Fruit fly (Drosophila melanogaster) whole organism, embryonic: Measurements from ENCODE around the gene edin.

Source experiments
- CG1024 ChIP-seq: fragments of 200-800 bp; sonication (Bioruptor generic); IDR thresholded peaks from 2 replicates; pipeline ENCODE4 v1.3.6; 2022; ENCODE audit warnings: missing biosample characterization, missing genetic modification characterization
- CG11696 ChIP-seq: fragments of 200-800 bp; sonication (Bioruptor generic); IDR thresholded peaks from 2 replicates; pipeline ENCODE4 v1.3.6; 2022; ENCODE audit warnings: missing biosample characterization, missing genetic modification characterization
- CG12104 ChIP-seq: fragments of 200-800 bp; sonication (Bioruptor generic); optimal IDR thresholded peaks from 3 replicates; lab custom pipeline; 2016; ENCODE audit warnings: missing biosample characterization, missing genetic modification characterization
- CG12942 ChIP-seq: fragments of 200-800 bp; sonication (Bioruptor generic); optimal IDR thresholded peaks from 3 replicates; lab custom pipeline; 2016; ENCODE audit warnings: missing biosample characterization, missing genetic modification characterization
- CG14050 ChIP-seq: fragments of 200-800 bp; sonication (Bioruptor generic); IDR thresholded peaks from 3 replicates; pipeline ENCODE4 v1.3.6; 2022; ENCODE audit warnings: missing biosample characterization, missing genetic modification characterization
- CG14710 ChIP-seq: fragments of 200-800 bp; sonication (Bioruptor generic); optimal IDR thresholded peaks from 3 replicates; lab custom pipeline; 2019; ENCODE audit warnings: missing biosample characterization, mild to moderate bottlenecking, missing genetic modification characterization, moderate library complexity
- CG15073 ChIP-seq: fragments of 200-800 bp; sonication (Bioruptor generic); optimal IDR thresholded peaks from 2 replicates; lab custom pipeline; 2016; ENCODE audit warnings: missing biosample characterization, missing genetic modification characterization
- CG15479 ChIP-seq: fragments of 200-800 bp; sonication (Bioruptor generic); optimal IDR thresholded peaks from 3 replicates; lab custom pipeline; 2019; ENCODE audit warnings: missing biosample characterization, mild to moderate bottlenecking, missing genetic modification characterization, moderate library complexity
- CG15696 ChIP-seq: fragments of 200-800 bp; sonication (Bioruptor generic); optimal IDR thresholded peaks from 2 replicates; lab custom pipeline; 2019; ENCODE audit warnings: missing biosample characterization, mild to moderate bottlenecking, missing genetic modification characterization, moderate library complexity
- CG16813 ChIP-seq: fragments of 200-800 bp; sonication (Bioruptor generic); IDR thresholded peaks from 3 replicates; pipeline ENCODE4 v1.3.6; 2022; ENCODE audit warnings: missing biosample characterization, missing genetic modification characterization; ENCODE audit not compliant: partially characterized antibody
- CG17912 ChIP-seq: fragments of 200-800 bp; sonication (Bioruptor generic); optimal IDR thresholded peaks from 2 replicates; lab custom pipeline; 2018; ENCODE audit warnings: missing biosample characterization, mild to moderate bottlenecking, missing genetic modification characterization
- CG18011 ChIP-seq: fragments of 200-800 bp; sonication (Bioruptor generic); optimal IDR thresholded peaks from 2 replicates; lab custom pipeline; 2017; ENCODE audit warnings: missing biosample characterization, missing genetic modification characterization, mild to moderate bottlenecking, moderate library complexity, missing genotype
- CG2120 ChIP-seq: fragments of 200-800 bp; sonication (Bioruptor generic); optimal IDR thresholded peaks from 3 replicates; lab custom pipeline; 2016; ENCODE audit warnings: missing biosample characterization, missing genetic modification characterization
- CG2678 ChIP-seq: fragments of 200-800 bp; sonication (Bioruptor generic); optimal IDR thresholded peaks from 3 replicates; lab custom pipeline; 2019; ENCODE audit warnings: missing biosample characterization, mild to moderate bottlenecking, missing genetic modification characterization, moderate library complexity
- CG2712 ChIP-seq: fragments of 200-800 bp; optimal IDR thresholded peaks from 3 replicates; lab custom pipeline; 2019; ENCODE audit warnings: missing biosample characterization, mild to moderate bottlenecking, missing genetic modification characterization, moderate library complexity
- CG2875 ChIP-seq: fragments of 200-800 bp; sonication (Bioruptor generic); optimal IDR thresholded peaks from 2 replicates; lab custom pipeline; 2017; ENCODE audit warnings: missing biosample characterization, mild to moderate bottlenecking, missing genetic modification characterization, missing genetic modification reagents
- CG4707 ChIP-seq: fragments of 200-800 bp; sonication (Bioruptor generic); optimal IDR thresholded peaks from 2 replicates; lab custom pipeline; 2018; ENCODE audit warnings: missing biosample characterization, mild to moderate bottlenecking, missing genetic modification characterization, moderate library complexity
- CG4730 ChIP-seq: fragments of 200-800 bp; sonication (Bioruptor generic); IDR thresholded peaks from 2 replicates; pipeline ENCODE4 v1.3.6; 2022; ENCODE audit warnings: missing biosample characterization, missing genetic modification characterization
- CG6689 ChIP-seq: fragments of 200-800 bp; sonication (Bioruptor generic); IDR thresholded peaks from 2 replicates; pipeline ENCODE4 v1.3.6; 2022; ENCODE audit warnings: missing biosample characterization, missing genetic modification characterization
- CG7745 ChIP-seq: fragments of 200-800 bp; sonication (Bioruptor generic); optimal IDR thresholded peaks from 2 replicates; lab custom pipeline; 2018; ENCODE audit warnings: missing biosample characterization, mild to moderate bottlenecking, missing genetic modification characterization, moderate library complexity
- CG8388 ChIP-seq: fragments of 200-800 bp; sonication (Bioruptor generic); optimal IDR thresholded peaks from 2 replicates; lab custom pipeline; 2019; ENCODE audit warnings: missing biosample characterization, mild to moderate bottlenecking, missing genetic modification characterization, moderate library complexity
- CG8944 ChIP-seq: fragments of 200-800 bp; sonication (Bioruptor generic); optimal IDR thresholded peaks from 3 replicates; lab custom pipeline; 2016; ENCODE audit warnings: missing biosample characterization, missing genetic modification characterization
- CG9932 ChIP-seq: fragments of 200-800 bp; sonication (Bioruptor generic); IDR thresholded peaks from 2 replicates; pipeline ENCODE4 v1.3.6; 2022; ENCODE audit warnings: missing biosample characterization, missing genetic modification characterization
- HmgD ChIP-seq: fragments of 200-800 bp; sonication (Bioruptor generic); optimal IDR thresholded peaks from 3 replicates; lab custom pipeline; 2016; ENCODE audit warnings: missing biosample characterization, missing genetic modification characterization
- Hmx ChIP-seq: fragments of 200-800 bp; sonication (Bioruptor generic); optimal IDR thresholded peaks from 2 replicates; lab custom pipeline; 2016; ENCODE audit warnings: missing biosample characterization, missing genetic modification characterization
- MESR4 ChIP-seq: fragments of 200-800 bp; sonication (Bioruptor generic); optimal IDR thresholded peaks from 2 replicates; lab custom pipeline; 2018; ENCODE audit warnings: missing biosample characterization, mild to moderate bottlenecking, missing genetic modification characterization, moderate library complexity
- Med ChIP-seq: fragments of 200-800 bp; sonication (Bioruptor generic); peaks from one replicate; lab custom pipeline; 2016; ENCODE audit warnings: missing biosample characterization, missing genetic modification characterization, mild to moderate bottlenecking, inconsistent platforms, moderate library complexity
- Nf-YA ChIP-seq: fragments of 200-800 bp; sonication (Bioruptor generic); IDR thresholded peaks from 2 replicates; pipeline ENCODE4 v1.3.6; 2022; ENCODE audit warnings: missing biosample characterization, missing genetic modification characterization
- Scr ChIP-seq: fragments of 200-800 bp; sonication (Bioruptor generic); IDR thresholded peaks from 2 replicates; pipeline ENCODE4 v1.3.6; 2022; ENCODE audit warnings: missing biosample characterization, missing genetic modification characterization; ENCODE audit not compliant: partially characterized antibody
- Six4 ChIP-seq: fragments of 200-800 bp; sonication (Bioruptor generic); optimal IDR thresholded peaks from 2 replicates; lab custom pipeline; 2016; ENCODE audit warnings: missing biosample characterization, missing genetic modification characterization
- TFAM ChIP-seq: fragments of 200-800 bp; sonication (Bioruptor generic); optimal IDR thresholded peaks from 2 replicates; lab custom pipeline; 2017; ENCODE audit warnings: missing biosample characterization, missing genetic modification characterization, inconsistent platforms
- Xbp1 ChIP-seq: fragments of 200-800 bp; sonication (Bioruptor generic); optimal IDR thresholded peaks from 3 replicates; lab custom pipeline; 2016; ENCODE audit warnings: missing biosample characterization, mild to moderate bottlenecking, missing genetic modification characterization
- ap ChIP-seq: fragments of 200-800 bp; sonication (Bioruptor generic); IDR thresholded peaks from 2 replicates; pipeline ENCODE4 v1.3.6; 2022; ENCODE audit warnings: missing biosample characterization, missing genetic modification characterization
- ara ChIP-seq: fragments of 200-800 bp; sonication (Bioruptor generic); IDR thresholded peaks from 2 replicates; pipeline ENCODE4 v1.3.6; 2022; ENCODE audit warnings: missing biosample characterization, missing genetic modification characterization
- btn ChIP-seq: fragments of 200-800 bp; sonication (Bioruptor generic); optimal IDR thresholded peaks from 2 replicates; lab custom pipeline; 2016; ENCODE audit warnings: missing biosample characterization, missing genetic modification characterization
- caup ChIP-seq: fragments of 200-800 bp; sonication (Bioruptor generic); optimal IDR thresholded peaks from 3 replicates; lab custom pipeline; 2017; ENCODE audit warnings: missing biosample characterization, mild to moderate bottlenecking, missing genetic modification characterization, moderate library complexity; ENCODE audit not compliant: severe bottlenecking
- chinmo ChIP-seq: fragments of 200-800 bp; sonication (Bioruptor generic); IDR thresholded peaks from 4 replicates; pipeline ENCODE4 v1.3.6; 2022; ENCODE audit warnings: missing biosample characterization, missing genetic modification characterization; ENCODE audit not compliant: partially characterized antibody
- chm ChIP-seq: fragments of 200-800 bp; sonication (Bioruptor generic); IDR thresholded peaks from 2 replicates; pipeline ENCODE4 v1.3.6; 2022; ENCODE audit warnings: missing biosample characterization, missing genetic modification characterization
- chn ChIP-seq: fragments of 200-800 bp; sonication (Bioruptor generic); optimal IDR thresholded peaks from 2 replicates; lab custom pipeline; 2016; ENCODE audit warnings: missing biosample characterization, missing genetic modification characterization
- dimm ChIP-seq: fragments of 200-800 bp; sonication (Bioruptor generic); IDR thresholded peaks from 2 replicates; pipeline ENCODE4 v1.3.6; 2022; ENCODE audit warnings: missing biosample characterization, missing genetic modification characterization
- esg ChIP-seq: fragments of 200-800 bp; sonication (Bioruptor generic); conservative IDR thresholded peaks from 2 replicates; pipeline ENCODE4 v1.3.6; 2022; ENCODE audit warnings: missing biosample characterization, missing genetic modification characterization
- ftz-f1 ChIP-seq: fragments of 200-800 bp; sonication (Bioruptor generic); optimal IDR thresholded peaks from 2 replicates; lab custom pipeline; 2016; ENCODE audit warnings: missing biosample characterization, missing genetic modification characterization
- gfzf ChIP-seq: fragments of 200-800 bp; sonication (Bioruptor generic); optimal IDR thresholded peaks from 2 replicates; lab custom pipeline; 2016; ENCODE audit warnings: missing biosample characterization, mild to moderate bottlenecking, missing genetic modification characterization, moderate library complexity
- grn ChIP-seq: fragments of 200-800 bp; sonication (Bioruptor generic); optimal IDR thresholded peaks from 3 replicates; lab custom pipeline; 2017; ENCODE audit warnings: missing biosample characterization, missing genetic modification characterization
- hkb ChIP-seq, 2 experiments: fragments of 200-800 bp in 1 of 2; fragments of >200 bp in 1 of 2; sonication (Bioruptor generic) in 1 of 2; IDR thresholded peaks in 1 of 2; optimal IDR thresholded peaks in 1 of 2; 2 replicates each; pipeline versions ENCODE4 v1.3.6 to Lab custom; 2017 to 2022; ENCODE audit warnings: missing biosample characterization in 1 of 2, missing genetic modification characterization in 1 of 2
- klu ChIP-seq: fragments of 200-800 bp; sonication (Bioruptor generic); IDR thresholded peaks from 2 replicates; pipeline ENCODE4 v1.3.6; 2022; ENCODE audit warnings: missing biosample characterization, missing genetic modification characterization
- lov ChIP-seq, 2 experiments: fragments of 200-800 bp in 1 of 2; fragments of >200 bp in 1 of 2; sonication (Bioruptor generic) in 1 of 2; IDR thresholded peaks in 1 of 2; optimal IDR thresholded peaks in 1 of 2; 2 replicates in 1 of 2; 3 replicates in 1 of 2; pipeline versions ENCODE4 v1.3.6 to Lab custom; 2017 to 2022; ENCODE audit warnings: missing biosample characterization in 1 of 2, missing genetic modification characterization in 1 of 2
- run ChIP-seq: fragments of 200-800 bp; sonication (Bioruptor generic); optimal IDR thresholded peaks from 3 replicates; lab custom pipeline; 2018; ENCODE audit warnings: missing biosample characterization, mild to moderate bottlenecking, missing genetic modification characterization
- seq ChIP-seq: fragments of 200-800 bp; sonication (Bioruptor generic); IDR thresholded peaks from 2 replicates; pipeline ENCODE4 v1.3.6; 2022; ENCODE audit warnings: missing biosample characterization, missing genetic modification characterization
- sr ChIP-seq: fragments of 200-800 bp; sonication (Bioruptor generic); IDR thresholded peaks from 3 replicates; pipeline ENCODE4 v1.3.6; 2022; ENCODE audit warnings: missing biosample characterization, missing genetic modification characterization
- tna ChIP-seq: fragments of 200-800 bp; sonication (Bioruptor generic); IDR thresholded peaks from 2 replicates; pipeline ENCODE4 v1.3.6; 2022; ENCODE audit warnings: missing biosample characterization, missing genetic modification characterization; ENCODE audit not compliant: partially characterized antibody

Gene edin

dm6 chr3L:17531397-17531796 is 36.7 kb downstream of the edin start (continued):
- TF ChIP-seq Med (GFP tag; lab: Kevin White, UChicago) (no peak), CG15479 (peak; percentile 40), CG2712 (tag; lab: Kevin White, UChicago) (no peak), CG16813 (GFP tag; lab: Robert Waterston, UW) (no peak), gfzf (GFP tag; lab: Kevin White, UChicago) (no peak), Scr (GFP tag; lab: Robert Waterston, UW) (no peak), CG8388 (GFP tag; lab: Kevin White, UChicago) (no peak), Xbp1 (no peak), CG11696 (GFP tag; lab: Robert Waterston, UW) (no peak), CG14710 (tag; lab: Kevin White, UChicago) (no peak), CG9932 (no peak), ara (GFP tag; lab: Robert Waterston, UW) (no peak), CG2875 (GFP tag; lab: Kevin White, UChicago) (no peak), ftz-f1 (no peak), chinmo (GFP tag; lab: Robert Waterston, UW) (0 out of 4 replicates have a peak, but pooled peaks have one; percentile 28), CG2120 (GFP tag; lab: Kevin White, UChicago) (no peak), CG12104 (no peak), caup (GFP tag; lab: Kevin White, UChicago) (peak; percentile 40), dimm (GFP tag; lab: Robert Waterston, UW) (no peak), CG2678 (tag; lab: Kevin White, UChicago) (peak; percentile 32), CG8944 (GFP tag; lab: Kevin White, UChicago) (no peak), run (no peak), seq (GFP tag; lab: Robert Waterston, UW) (no peak), HmgD (no peak), grn (GFP tag; lab: Kevin White, UChicago) (peak; percentile 95), Six4 (GFP tag; lab: Kevin White, UChicago) (no peak), CG1024 (GFP tag; lab: Robert Waterston, UW) (no peak), ap (GFP tag; lab: Robert Waterston, UW) (no peak), CG15073 (GFP tag; lab: Kevin White, UChicago) (no peak), CG7745 (tag; lab: Kevin White, UChicago) (no peak), CG4730 (GFP tag; lab: Robert Waterston, UW) (no peak), CG4707 (GFP tag; lab: Kevin White, UChicago) (no peak), CG18011 (GFP tag; lab: Kevin White, UChicago) (no peak), CG6689 (no peak), CG14050 (no peak), esg (no peak), klu (GFP tag; lab: Robert Waterston, UW) (no peak), chm (GFP tag; lab: Robert Waterston, UW) (no peak), hkb (optimal IDR thresholded peaks at IDR 0.05; lab: Kevin White, UChicago) (no peak), hkb (GFP tag; IDR thresholded peaks at IDR 0.05; lab: Robert Waterston, UW) (no peak), Hmx (no peak), CG17912 (GFP tag; lab: Kevin White, UChicago) (peak; percentile 60), sr (GFP tag; lab: Robert Waterston, UW) (no peak), Nf-YA (GFP tag; lab: Robert Waterston, UW) (no peak), CG12942 (GFP tag; lab: Kevin White, UChicago) (no peak), tna (GFP tag; lab: Robert Waterston, UW) (no peak), btn (GFP tag; lab: Kevin White, UChicago) (no peak), chn (GFP tag; lab: Kevin White, UChicago) (no peak), CG15696 (tag; lab: Kevin White, UChicago) (no peak), TFAM (GFP tag; lab: Kevin White, UChicago) (no peak), lov (optimal IDR thresholded peaks at IDR 0.05; lab: Kevin White, UChicago) (no peak), lov (GFP tag; IDR thresholded peaks at IDR 0.05; lab: Robert Waterston, UW) (no peak), MESR4 (GFP tag; lab: Kevin White, UChicago) (no peak)
